Worm (Caenorhabditis elegans) whole organism, L3 larva: ENCODE measurements around the gene fbxa-152.
A peak's percentile ranks its signal among the peaks of the same experiment; 100 is the strongest.

ENCODE experiments used
- ceh-16 ChIP-seq: sonication (generic microtip); optimal IDR thresholded peaks from 2 replicates; lab custom pipeline; 2017; ENCODE audit warnings: missing biosample characterization, missing genetic modification characterization
- elt-1 ChIP-seq: fragments of 150-350 bp; optimal IDR thresholded peaks from 2 replicates; lab custom pipeline; 2014; ENCODE audit warnings: missing biosample characterization, missing genetic modification characterization
- jun-1 ChIP-seq: fragments of 150-350 bp; optimal IDR thresholded peaks from 2 replicates; lab custom pipeline; 2014; ENCODE audit warnings: missing biosample characterization, missing genetic modification reagents, missing genetic modification characterization
- nhr-237 ChIP-seq: fragments of 150-350 bp; optimal IDR thresholded peaks from 2 replicates; lab custom pipeline; 2014; ENCODE audit warnings: missing biosample characterization, missing genetic modification characterization
- nhr-28 ChIP-seq: fragments of 150-350 bp; optimal IDR thresholded peaks from 2 replicates; lab custom pipeline; 2014; ENCODE audit warnings: missing biosample characterization, missing genetic modification characterization
- nhr-77 ChIP-seq: fragments of 150-350 bp; optimal IDR thresholded peaks from 2 replicates; lab custom pipeline; 2014; ENCODE audit warnings: missing biosample characterization, missing genetic modification characterization
- pqm-1 ChIP-seq: fragments of 150-350 bp; optimal IDR thresholded peaks from 2 replicates; lab custom pipeline; 2017; ENCODE audit warnings: missing biosample characterization, missing genetic modification characterization, inconsistent platforms

DNA sequence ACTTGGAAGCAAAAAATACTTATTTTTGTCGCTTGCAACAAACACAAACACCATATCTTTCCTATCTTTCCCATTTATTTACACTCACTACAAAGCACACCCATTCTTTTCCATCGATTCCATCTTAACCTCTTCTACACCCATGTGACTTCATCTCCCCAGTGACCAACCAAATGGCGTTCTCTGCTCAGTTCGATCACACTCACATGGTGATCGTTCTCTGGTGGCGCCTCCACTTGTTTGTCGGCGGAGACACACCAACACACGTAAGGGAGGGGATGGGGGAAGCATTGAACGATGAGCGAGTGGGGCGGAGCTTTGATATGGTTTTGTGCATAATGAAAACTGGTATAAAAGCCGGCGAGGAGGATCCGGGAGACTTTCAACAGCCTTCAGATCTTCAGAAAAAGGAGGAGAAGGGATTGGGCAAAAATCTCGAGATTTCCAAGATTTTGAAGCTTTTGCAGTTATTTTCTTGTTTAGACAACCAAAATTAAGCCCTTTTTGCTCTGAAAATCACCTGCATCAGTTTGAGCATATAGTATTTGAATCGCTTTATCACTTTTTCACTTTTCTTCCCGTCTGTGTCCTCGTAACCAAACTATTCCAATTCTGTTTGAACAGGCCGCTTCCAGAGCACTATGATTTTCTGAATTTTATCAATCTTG lies 35.5 kb downstream of the fbxa-152 start:
- TF ChIP-seq ceh-16 (tag; lab: Kevin White, UChicago) (no peak), nhr-77 (tag; lab: Kevin White, UChicago) (no peak), nhr-28 (no peak), jun-1 (tag; lab: Kevin White, UChicago) (peak; percentile 85), nhr-237 (tag; lab: Kevin White, UChicago) (no peak), pqm-1 (tag; lab: Kevin White, UChicago) (peak; percentile 94), elt-1 (peak; percentile 77)
